Fruit fly (Drosophila melanogaster): ENCODE measurements around the gene CG33298.
A peak's percentile ranks its signal among the peaks of the same experiment; 100 is the strongest.

The CG33298 gene

dm6 chr2L:9498185-9498984 is 3.1 kb downstream of the CG33298 start (continued):
- TF ChIP-seq CG6163 (GFP tag; IDR thresholded peaks at IDR 0.05): peak; percentile 70
- TF ChIP-seq CG6808 (GFP tag; optimal IDR thresholded peaks at IDR 0.05): peak; percentile 13
- TF ChIP-seq CG11294 (GFP tag; IDR thresholded peaks at IDR 0.05): peak; percentile 10; the same call in 1 of the 2 replicates
- peak; percentile 51 for TF ChIP-seq cyc (GFP tag; optimal IDR thresholded peaks at IDR 0.05)
- peak; percentile 1 for TF ChIP-seq CG16779 (tag; optimal IDR thresholded peaks at IDR 0.05)
- TF ChIP-seq CG11762 (GFP tag; optimal IDR thresholded peaks at IDR 0.05; ENCODE audit: insufficient read depth): peak; percentile 42
- TF ChIP-seq Sox14 (GFP tag; optimal IDR thresholded peaks at IDR 0.05): peak; percentile 62
- peak; percentile 52 for TF ChIP-seq Smox (GFP tag; optimal IDR thresholded peaks at IDR 0.05)
- TF ChIP-seq CG8319 (GFP tag; optimal IDR thresholded peaks at IDR 0.05): peak; percentile 30
- TF ChIP-seq CG4318 (GFP tag; optimal IDR thresholded peaks at IDR 0.05): peak; percentile 14
- peak; percentile 56 for TF ChIP-seq acj6 (GFP tag; optimal IDR thresholded peaks at IDR 0.05)
- peak; percentile 59 for TF ChIP-seq Met (GFP tag; optimal IDR thresholded peaks at IDR 0.05)
- no peak for TF ChIP-seq dsx (GFP tag; optimal IDR thresholded peaks at IDR 0.05; ENCODE audit: poor library complexity, severe bottlenecking)
- TF ChIP-seq topi (GFP tag; optimal IDR thresholded peaks at IDR 0.05): peak; percentile 61
- no peak for TF ChIP-seq CG6854 (GFP tag; optimal IDR thresholded peaks at IDR 0.05)
- peak; percentile 77 for TF ChIP-seq Eip93F (GFP tag; optimal IDR thresholded peaks at IDR 0.05)

DNA sequence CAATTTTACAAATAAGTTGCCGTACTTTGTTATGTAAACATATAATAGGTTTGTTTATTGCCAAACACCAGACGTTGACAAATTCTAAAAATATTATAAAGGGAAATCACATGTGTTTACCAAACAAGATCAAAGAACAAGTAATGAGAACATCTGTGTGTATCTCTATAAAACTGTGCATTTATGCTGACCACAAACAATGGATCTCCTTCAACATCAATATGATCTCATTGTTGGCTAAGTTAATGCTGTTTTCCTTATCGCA is 3.6 kb downstream of the CG33298 start:
- TF ChIP-seq fkh (GFP tag; optimal IDR thresholded peaks at IDR 0.05) (peak; percentile 11), Lpt (GFP tag; optimal IDR thresholded peaks at IDR 0.05) (no peak)

- TF ChIP-seq Sox14 (GFP tag; optimal IDR thresholded peaks at IDR 0.05) (no peak), CG6854 (GFP tag; optimal IDR thresholded peaks at IDR 0.05) (no peak), svp (GFP tag) (no peak), CG7368 (GFP tag; optimal IDR thresholded peaks at IDR 0.05) (no peak), lz (GFP tag; optimal IDR thresholded peaks at IDR 0.05) (no peak), CG9139 (GFP tag; optimal IDR thresholded peaks at IDR 0.05) (no peak)
Measured at dm6 chr2L:9500454-9500853, 5.2 kb downstream of the CG33298 start.

DNA sequence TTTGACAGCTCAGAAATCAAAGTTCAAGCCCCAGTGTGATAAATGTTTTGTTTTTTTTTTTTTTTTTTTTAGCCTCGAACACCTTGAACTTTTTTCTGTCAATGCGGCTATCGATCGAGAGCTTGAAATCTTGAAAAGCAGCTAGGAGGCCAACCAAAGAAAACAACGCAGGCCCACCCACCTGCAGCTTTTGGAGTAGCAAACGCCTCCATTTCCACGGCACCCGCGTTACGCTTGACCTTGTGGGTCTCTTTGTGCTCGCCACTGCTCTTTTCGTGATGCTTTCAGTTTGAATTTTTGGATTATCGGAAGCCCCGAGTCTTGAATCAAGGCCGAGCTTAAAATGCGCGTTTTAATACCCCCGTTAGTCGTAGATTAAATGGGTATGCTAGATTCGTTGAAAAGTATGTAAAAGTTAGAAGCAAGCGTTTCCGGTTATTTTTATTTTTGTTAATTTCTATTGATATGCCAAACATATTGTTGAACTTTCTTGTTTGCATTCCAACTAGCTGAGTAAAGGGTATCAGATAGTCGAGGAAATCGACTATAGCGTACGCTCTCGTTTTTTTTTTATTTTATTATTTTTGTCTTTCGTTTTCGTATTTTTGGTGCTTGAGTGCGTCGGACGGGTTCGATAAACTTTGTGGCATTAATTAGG is 7.6 kb downstream of the CG33298 start:
- TF ChIP-seq spab (GFP tag; optimal IDR thresholded peaks at IDR 0.05) (no peak), CG8119 (GFP tag; IDR thresholded peaks at IDR 0.05) (peak; percentile 53; the same call in 2 of the 3 replicates), CG8632 (GFP tag; optimal IDR thresholded peaks at IDR 0.05) (no peak), Sox102F (GFP tag; optimal IDR thresholded peaks at IDR 0.05) (no peak), Gug (GFP tag; IDR thresholded peaks at IDR 0.05) (no peak), CG6276 (GFP tag; optimal IDR thresholded peaks at IDR 0.05) (no peak), Eip93F (GFP tag; optimal IDR thresholded peaks at IDR 0.05) (no peak), CG11762 (GFP tag; optimal IDR thresholded peaks at IDR 0.05; ENCODE audit: insufficient read depth) (no peak), CG6792 (GFP tag; optimal IDR thresholded peaks at IDR 0.05) (no peak), Met (GFP tag; optimal IDR thresholded peaks at IDR 0.05) (peak; percentile 2), achi (GFP tag; optimal IDR thresholded peaks at IDR 0.05) (no peak), salr (GFP tag; optimal IDR thresholded peaks at IDR 0.05) (no peak), CG1621 (tag; optimal IDR thresholded peaks at IDR 0.05) (no peak), svp (GFP tag) (peak; percentile 63), Eip75B (GFP tag; optimal IDR thresholded peaks at IDR 0.05) (no peak), eg (GFP tag; IDR thresholded peaks at IDR 0.05) (peak; percentile 59; the same call in 2 of the 3 replicates), esn (GFP tag; optimal IDR thresholded peaks at IDR 0.05) (peak; percentile 10), OdsH (GFP tag; optimal IDR thresholded peaks at IDR 0.05) (peak; percentile 0), CG9139 (GFP tag; optimal IDR thresholded peaks at IDR 0.05) (no peak), CG34406 (GFP tag; optimal IDR thresholded peaks at IDR 0.05) (no peak), cyc (GFP tag; optimal IDR thresholded peaks at IDR 0.05) (no peak), lz (GFP tag; optimal IDR thresholded peaks at IDR 0.05) (no peak), fd59A (GFP tag; optimal IDR thresholded peaks at IDR 0.05) (no peak), CG10669 (GFP tag; optimal IDR thresholded peaks at IDR 0.05) (no peak), acj6 (GFP tag; optimal IDR thresholded peaks at IDR 0.05) (no peak), CG10631 (GFP tag; optimal IDR thresholded peaks at IDR 0.05) (no peak), Hr4 (GFP tag; optimal IDR thresholded peaks at IDR 0.05) (peak; percentile 7), CG32006 (GFP tag; optimal IDR thresholded peaks at IDR 0.05) (peak; percentile 47), dsx (GFP tag; optimal IDR thresholded peaks at IDR 0.05; ENCODE audit: poor library complexity, severe bottlenecking) (no peak), CG15336 (GFP tag; IDR thresholded peaks at IDR 0.05) (peak; percentile 43; the same call in 1 of the 2 replicates)

All from whole organism, prepupa.